Fruit fly (Drosophila melanogaster) whole organism, embryonic: Measurements from ENCODE around the gene Pgant2.

Experiments
- CG10959 ChIP-seq: fragments of 200-800 bp; sonication (Bioruptor generic); IDR thresholded peaks from 2 replicates; pipeline ENCODE4 v1.3.6; 2022; ENCODE audit warnings: missing biosample characterization, missing genetic modification characterization
- CG12236 ChIP-seq: fragments of 200-800 bp; sonication (Bioruptor generic); optimal IDR thresholded peaks from 2 replicates; lab custom pipeline; 2016; ENCODE audit warnings: missing biosample characterization, missing genetic modification characterization
- CG12659 ChIP-seq: fragments of 200-800 bp; sonication (Bioruptor generic); optimal IDR thresholded peaks from 3 replicates; lab custom pipeline; 2017; ENCODE audit warnings: mild to moderate bottlenecking, missing biosample characterization, missing genetic modification reagents, missing genetic modification characterization
- CG12769 ChIP-seq: fragments of 200-800 bp; sonication (Bioruptor generic); optimal IDR thresholded peaks from 2 replicates; lab custom pipeline; 2019; ENCODE audit warnings: missing biosample characterization, mild to moderate bottlenecking, missing genetic modification characterization, moderate library complexity
- CG12942 ChIP-seq: fragments of 200-800 bp; sonication (Bioruptor generic); optimal IDR thresholded peaks from 3 replicates; lab custom pipeline; 2016; ENCODE audit warnings: missing biosample characterization, missing genetic modification characterization
- CG14441 ChIP-seq: fragments of 200-800 bp; sonication (Bioruptor generic); IDR thresholded peaks from 2 replicates; pipeline ENCODE4 v1.3.6; 2022; ENCODE audit warnings: missing biosample characterization, missing genetic modification characterization
- CG17568 ChIP-seq: fragments of 200-800 bp; sonication (Bioruptor generic); optimal IDR thresholded peaks from 2 replicates; lab custom pipeline; 2018; ENCODE audit warnings: missing biosample characterization, mild to moderate bottlenecking, missing genetic modification characterization, moderate library complexity
- CG1792 ChIP-seq: fragments of 200-800 bp; sonication (Bioruptor generic); optimal IDR thresholded peaks from 2 replicates; lab custom pipeline; 2016; ENCODE audit warnings: missing biosample characterization, missing genetic modification characterization
- CG18599 ChIP-seq: fragments of 200-800 bp; sonication (Bioruptor generic); optimal IDR thresholded peaks from 3 replicates; lab custom pipeline; 2017; ENCODE audit warnings: missing biosample characterization, missing genetic modification characterization, mild to moderate bottlenecking, moderate library complexity, missing genetic modification reagents
- CG32532 ChIP-seq: fragments of 200-800 bp; sonication (Bioruptor generic); IDR thresholded peaks from 2 replicates; pipeline ENCODE4 v1.3.6; 2022; ENCODE audit warnings: missing biosample characterization, missing genetic modification characterization
- CG32772 ChIP-seq: fragments of 200-800 bp; sonication (Bioruptor generic); IDR thresholded peaks from 2 replicates; pipeline ENCODE4 v1.3.6; 2022; ENCODE audit warnings: missing biosample characterization, missing genetic modification characterization
- CG34224 ChIP-seq: fragments of 200-800 bp; sonication (Bioruptor generic); IDR thresholded peaks from 3 replicates; pipeline ENCODE4 v1.3.6; 2022; ENCODE audit warnings: missing biosample characterization, missing genetic modification characterization; ENCODE audit not compliant: partially characterized antibody
- CG34376 ChIP-seq: fragments of 200-800 bp; sonication (Bioruptor generic); optimal IDR thresholded peaks from 2 replicates; lab custom pipeline; 2018; ENCODE audit warnings: missing biosample characterization, mild to moderate bottlenecking, missing genetic modification characterization
- CG6689 ChIP-seq: fragments of 200-800 bp; sonication (Bioruptor generic); IDR thresholded peaks from 2 replicates; pipeline ENCODE4 v1.3.6; 2022; ENCODE audit warnings: missing biosample characterization, missing genetic modification characterization
- CG7372 ChIP-seq: fragments of 200-800 bp; sonication (Bioruptor generic); IDR thresholded peaks from 2 replicates; pipeline ENCODE4 v1.3.6; 2022; ENCODE audit warnings: missing biosample characterization, missing genetic modification characterization
- CG8290 ChIP-seq, 3 experiments: fragments of 200-800 bp; sonication (Bioruptor generic); optimal IDR thresholded peaks; 2 replicates each; lab custom pipeline; 2016 to 2019; ENCODE audit warnings: missing biosample characterization in 3 of 3, missing genetic modification characterization in 3 of 3, mild to moderate bottlenecking in 2 of 3, moderate library complexity in 1 of 3
- CG8388 ChIP-seq: fragments of 200-800 bp; sonication (Bioruptor generic); optimal IDR thresholded peaks from 2 replicates; lab custom pipeline; 2019; ENCODE audit warnings: missing biosample characterization, mild to moderate bottlenecking, missing genetic modification characterization, moderate library complexity
- CG8944 ChIP-seq: fragments of 200-800 bp; sonication (Bioruptor generic); optimal IDR thresholded peaks from 3 replicates; lab custom pipeline; 2016; ENCODE audit warnings: missing biosample characterization, missing genetic modification characterization
- Dbx ChIP-seq: fragments of 200-800 bp; sonication (Bioruptor generic); IDR thresholded peaks from 3 replicates; pipeline ENCODE4 v1.3.6; 2022; ENCODE audit warnings: missing biosample characterization, missing genetic modification characterization
- Eip74EF ChIP-seq, 2 experiments: fragments of 200-800 bp in 1 of 2; fragments of >200 bp in 1 of 2; sonication (Bioruptor generic) in 1 of 2; optimal IDR thresholded peaks; 2 replicates each; lab custom pipeline; 2017 to 2019; ENCODE audit warnings: missing biosample characterization in 2 of 2, missing genetic modification characterization in 2 of 2, mild to moderate bottlenecking in 1 of 2, moderate library complexity in 1 of 2
- Ets65A ChIP-seq: fragments of 200-800 bp; sonication (Bioruptor generic); peaks from one replicate; lab custom pipeline; 2016; ENCODE audit warnings: missing biosample characterization, missing genetic modification characterization
- GATAe ChIP-seq: fragments of 200-800 bp; sonication (Bioruptor generic); conservative IDR thresholded peaks from 2 replicates; pipeline ENCODE4 v1.3.6; 2022; ENCODE audit warnings: missing biosample characterization, missing genetic modification characterization
- HLH54F ChIP-seq: fragments of 200-800 bp; sonication (Bioruptor generic); optimal IDR thresholded peaks from 3 replicates; lab custom pipeline; 2016; ENCODE audit warnings: missing biosample characterization, missing genetic modification characterization
- Hsf ChIP-seq: fragments of 200-800 bp; sonication (Bioruptor generic); optimal IDR thresholded peaks from 3 replicates; lab custom pipeline; 2016; ENCODE audit warnings: missing biosample characterization, missing genetic modification characterization
- Meics ChIP-seq: fragments of 200-800 bp; sonication (Bioruptor generic); optimal IDR thresholded peaks from 2 replicates; lab custom pipeline; 2017; ENCODE audit warnings: missing biosample characterization, mild to moderate bottlenecking, missing genetic modification characterization
- Ptx1 ChIP-seq: fragments of 200-800 bp; sonication (Bioruptor generic); IDR thresholded peaks from 2 replicates; pipeline ENCODE4 v1.3.6; 2022; ENCODE audit warnings: missing biosample characterization, missing genetic modification characterization
- Scr ChIP-seq: fragments of 200-800 bp; sonication (Bioruptor generic); IDR thresholded peaks from 2 replicates; pipeline ENCODE4 v1.3.6; 2022; ENCODE audit warnings: missing biosample characterization, missing genetic modification characterization; ENCODE audit not compliant: partially characterized antibody
- Vsx1 ChIP-seq: fragments of 200-800 bp; sonication (Bioruptor generic); optimal IDR thresholded peaks from 2 replicates; lab custom pipeline; 2017; ENCODE audit warnings: missing biosample characterization, mild to moderate bottlenecking, missing genetic modification characterization, missing genetic modification reagents
- YL-1 ChIP-seq: fragments of 200-800 bp; sonication (Bioruptor generic); optimal IDR thresholded peaks from 3 replicates; lab custom pipeline; 2017; ENCODE audit warnings: missing biosample characterization, mild to moderate bottlenecking, missing genetic modification characterization
- amos ChIP-seq: fragments of 200-800 bp; sonication (Bioruptor generic); IDR thresholded peaks from 2 replicates; pipeline ENCODE4 v1.3.6; 2022; ENCODE audit warnings: missing biosample characterization, missing genetic modification characterization; ENCODE audit not compliant: partially characterized antibody
- az2 ChIP-seq: fragments of 200-800 bp; sonication (Bioruptor generic); optimal IDR thresholded peaks from 3 replicates; lab custom pipeline; 2016; ENCODE audit warnings: missing biosample characterization, missing genetic modification characterization
- bsh ChIP-seq, 2 experiments: fragments of 200-800 bp; sonication (Bioruptor generic); optimal IDR thresholded peaks; 2 replicates each; lab custom pipeline; 2017 to 2018; ENCODE audit warnings: mild to moderate bottlenecking in 2 of 2, missing biosample characterization in 2 of 2, missing genetic modification characterization in 2 of 2, moderate library complexity in 1 of 2
- chinmo ChIP-seq: fragments of 200-800 bp; sonication (Bioruptor generic); IDR thresholded peaks from 4 replicates; pipeline ENCODE4 v1.3.6; 2022; ENCODE audit warnings: missing biosample characterization, missing genetic modification characterization; ENCODE audit not compliant: partially characterized antibody
- ci ChIP-seq: fragments of 200-800 bp; sonication (Bioruptor generic); IDR thresholded peaks from 3 replicates; pipeline ENCODE4 v1.3.6; 2022; ENCODE audit warnings: missing biosample characterization, missing genetic modification characterization
- crol ChIP-seq: fragments of 200-800 bp; sonication (Bioruptor generic); IDR thresholded peaks from 2 replicates; pipeline ENCODE4 v1.3.6; 2022; ENCODE audit warnings: missing biosample characterization, missing genetic modification characterization
- dimm ChIP-seq: fragments of 200-800 bp; sonication (Bioruptor generic); IDR thresholded peaks from 2 replicates; pipeline ENCODE4 v1.3.6; 2022; ENCODE audit warnings: missing biosample characterization, missing genetic modification characterization
- ems ChIP-seq: fragments of 200-800 bp; sonication (Bioruptor generic); optimal IDR thresholded peaks from 3 replicates; lab custom pipeline; 2016; ENCODE audit warnings: missing biosample characterization, missing genetic modification characterization
- her ChIP-seq: fragments of 200-800 bp; sonication (Bioruptor generic); optimal IDR thresholded peaks from 2 replicates; lab custom pipeline; 2016; ENCODE audit warnings: missing biosample characterization, missing genetic modification characterization
- hkb ChIP-seq, 2 experiments: fragments of 200-800 bp in 1 of 2; fragments of >200 bp in 1 of 2; sonication (Bioruptor generic) in 1 of 2; IDR thresholded peaks in 1 of 2; optimal IDR thresholded peaks in 1 of 2; 2 replicates each; pipeline versions ENCODE4 v1.3.6 to Lab custom; 2017 to 2022; ENCODE audit warnings: missing biosample characterization in 1 of 2, missing genetic modification characterization in 1 of 2
- klu ChIP-seq: fragments of 200-800 bp; sonication (Bioruptor generic); IDR thresholded peaks from 2 replicates; pipeline ENCODE4 v1.3.6; 2022; ENCODE audit warnings: missing biosample characterization, missing genetic modification characterization
- mirr ChIP-seq: fragments of 200-800 bp; sonication (Bioruptor generic); optimal IDR thresholded peaks from 3 replicates; lab custom pipeline; 2018; ENCODE audit warnings: missing biosample characterization, mild to moderate bottlenecking, missing genetic modification characterization
- onecut ChIP-seq: fragments of 200-800 bp; sonication (Bioruptor generic); IDR thresholded peaks from 2 replicates; pipeline ENCODE4 v1.3.6; 2022; ENCODE audit warnings: missing biosample characterization, missing genetic modification characterization
- sd ChIP-seq: fragments of 200-800 bp; sonication (Bioruptor generic); optimal IDR thresholded peaks from 3 replicates; lab custom pipeline; 2018; ENCODE audit warnings: missing biosample characterization, mild to moderate bottlenecking, missing genetic modification characterization, moderate library complexity
- slbo ChIP-seq: fragments of 200-800 bp; sonication (Bioruptor generic); IDR thresholded peaks from 2 replicates; pipeline ENCODE4 v1.3.6; 2022; ENCODE audit warnings: missing biosample characterization, missing genetic modification characterization
- sna ChIP-seq: fragments of 200-800 bp; sonication (Bioruptor generic); IDR thresholded peaks from 2 replicates; pipeline ENCODE4 v1.3.6; 2022; ENCODE audit warnings: missing biosample characterization, missing genetic modification characterization; ENCODE audit not compliant: partially characterized antibody

The Pgant2 gene

DNA sequence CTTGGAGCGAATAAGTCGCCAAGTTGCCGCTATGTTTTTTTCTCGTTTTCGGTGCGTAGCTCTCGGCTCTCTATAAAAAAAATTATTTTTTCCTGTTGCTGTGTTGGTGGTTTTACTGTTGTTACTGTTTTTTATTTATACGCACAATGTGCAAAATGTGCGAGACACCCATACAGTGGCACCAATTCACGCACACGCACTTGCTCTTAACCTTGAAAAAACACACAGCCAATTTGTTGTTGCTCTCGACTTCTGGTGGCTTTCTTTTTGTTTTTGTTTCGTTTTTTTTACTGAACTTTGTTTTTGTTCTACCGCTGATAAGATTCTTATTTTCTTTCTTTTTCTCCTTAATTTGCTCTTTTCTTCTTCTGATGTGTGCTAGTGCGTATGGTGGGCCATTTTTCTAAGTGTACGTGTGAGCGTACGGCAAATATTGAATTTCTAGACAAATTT, 70.3 kb downstream of the Pgant2 start (continued):
- TF ChIP-seq CG1792 (GFP tag; lab: Kevin White, UChicago): peak; percentile 3
- peak; percentile 14 for TF ChIP-seq her (GFP tag; lab: Kevin White, UChicago)
- peak; percentile 20 for TF ChIP-seq HLH54F (GFP tag; lab: Kevin White, UChicago)
- TF ChIP-seq CG34376: peak; percentile 1
- peak; percentile 28 for TF ChIP-seq sd
- TF ChIP-seq CG8944 (GFP tag; lab: Kevin White, UChicago): peak; percentile 0
- peak; percentile 19 for TF ChIP-seq Meics (GFP tag; lab: Kevin White, UChicago)
- TF ChIP-seq CG32772: 0 out of 2 replicates have a peak, but pooled peaks have one; percentile 9
- TF ChIP-seq sna (GFP tag; lab: Robert Waterston, UW): no peak
- peak; percentile 55 for TF ChIP-seq Ets65A
- TF ChIP-seq CG14441 (GFP tag; lab: Robert Waterston, UW): 0 out of 2 replicates have a peak, but pooled peaks have one; percentile 46
- peak in 1 of 2 experiments; percentile 76 for TF ChIP-seq bsh (GFP tag; optimal IDR thresholded peaks at IDR 0.05; lab: Kevin White, UChicago)
- peak; percentile 59 for TF ChIP-seq CG32532
- TF ChIP-seq YL-1 (GFP tag; lab: Kevin White, UChicago): no peak

DNA sequence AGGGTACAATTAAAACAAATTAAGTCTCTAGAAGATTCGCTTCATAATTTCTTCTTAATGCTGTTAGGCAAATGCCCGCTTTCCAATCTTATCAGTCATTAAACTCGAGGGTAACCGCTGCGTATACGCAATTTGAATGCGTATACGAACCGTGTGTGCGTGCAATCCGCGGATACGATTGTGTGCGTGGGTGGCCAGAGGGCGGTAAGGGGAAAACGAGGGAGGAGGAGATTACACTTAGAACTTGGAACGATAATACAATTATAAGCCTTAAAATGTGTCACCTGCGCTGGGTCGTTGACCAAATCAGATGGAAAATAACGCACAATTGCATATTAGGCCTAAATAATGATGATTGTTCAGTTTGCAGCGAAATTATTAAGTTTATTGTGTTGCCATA, 70.7 kb downstream of the Pgant2 start:
- TF ChIP-seq hkb (optimal IDR thresholded peaks at IDR 0.05; lab: Kevin White, UChicago) (no peak), hkb (GFP tag; IDR thresholded peaks at IDR 0.05; lab: Robert Waterston, UW) (0 out of 2 replicates have a peak, but pooled peaks have one; percentile 11), ci (GFP tag; lab: Robert Waterston, UW) (peak; percentile 28; the same call in 1 of the 3 replicates), klu (peak; percentile 28; the same call in 1 of the 2 replicates), GATAe (GFP tag; lab: Robert Waterston, UW) (peak; percentile 54; the same call in 1 of the 2 replicates), Ptx1 (GFP tag; lab: Robert Waterston, UW) (0 out of 2 replicates have a peak, but pooled peaks have one; percentile 5), Dbx (0 out of 3 replicates have a peak, but pooled peaks have one; percentile 13), CG32532 (peak; percentile 38; the same call in 1 of the 2 replicates), CG8290 (GFP tag; optimal IDR thresholded peaks at IDR 0.05; lab: Kevin White, UChicago) (no peak), CG8290 (tag; optimal IDR thresholded peaks at IDR 0.05; lab: Kevin White, UChicago) (no peak), mirr (GFP tag; lab: Kevin White, UChicago) (peak; percentile 11), slbo (peak; percentile 28; the same call in 1 of the 2 replicates), chinmo (GFP tag; lab: Robert Waterston, UW) (0 out of 4 replicates have a peak, but pooled peaks have one; percentile 49), ems (no peak), CG7372 (GFP tag; lab: Robert Waterston, UW) (peak; percentile 88), Hsf (GFP tag; lab: Kevin White, UChicago) (no peak), CG12769 (tag; lab: Kevin White, UChicago) (peak; percentile 29), CG12942 (no peak), onecut (no peak), crol (peak; percentile 74), Ets65A (peak; percentile 92), Eip74EF (GFP tag; optimal IDR thresholded peaks at IDR 0.05; lab: Kevin White, UChicago) (no peak), CG6689 (GFP tag; lab: Robert Waterston, UW) (0 out of 2 replicates have a peak, but pooled peaks have one; percentile 3)

DNA sequence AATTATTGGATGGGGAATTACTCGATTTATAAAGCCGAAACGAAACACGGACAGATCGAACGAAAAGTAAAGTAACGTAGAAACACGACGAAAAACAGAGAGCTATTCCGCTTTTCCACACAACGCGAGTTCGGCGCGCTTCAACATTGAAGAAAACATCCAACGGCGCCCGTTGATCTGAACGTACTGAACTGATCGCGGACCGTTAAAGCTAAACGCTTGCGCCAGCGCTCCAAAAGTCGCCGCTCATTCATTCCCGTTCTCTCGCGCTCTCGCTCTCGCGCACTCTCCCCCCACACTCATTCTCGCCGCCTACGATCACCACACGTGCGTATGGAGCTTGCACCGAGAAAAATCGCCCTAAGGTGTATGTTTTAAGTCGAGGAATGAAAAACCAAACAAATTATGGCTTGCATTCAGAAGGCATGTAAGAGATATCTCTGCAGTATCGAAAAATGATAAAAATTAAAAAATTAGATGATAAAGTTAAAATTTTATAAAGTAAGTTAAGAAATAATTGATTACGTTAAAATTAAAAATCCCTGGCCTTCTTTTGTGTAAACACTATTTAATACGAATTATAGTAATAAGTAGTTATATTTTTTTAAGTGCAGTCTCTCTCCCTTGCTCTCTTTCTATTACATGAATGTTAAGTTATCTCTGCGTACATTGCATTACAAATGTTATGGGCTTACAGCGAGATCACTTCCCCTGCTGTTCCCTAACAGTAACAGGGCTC, 71.7 kb downstream of the Pgant2 start, which contains the start of gene E23:
E23 (minus strand) TSS at position 188 of the 739 bp plus-strand sequence.
- TF ChIP-seq CG10959 (GFP tag; lab: Robert Waterston, UW): peak; percentile 95
- TF ChIP-seq CG12659 (GFP tag; lab: Kevin White, UChicago): peak; percentile 99
- TF ChIP-seq CG12236 (GFP tag; lab: Kevin White, UChicago): peak; percentile 78
- peak; percentile 98 for TF ChIP-seq CG18599 (GFP tag; lab: Kevin White, UChicago)
- TF ChIP-seq Vsx1 (GFP tag; lab: Kevin White, UChicago): peak; percentile 97
- TF ChIP-seq Scr (GFP tag; lab: Robert Waterston, UW): no peak
- peak; percentile 93 for TF ChIP-seq dimm (GFP tag; lab: Robert Waterston, UW)
- peak; percentile 58; the same call in 1 of the 2 replicates for TF ChIP-seq amos
- peak; percentile 52; the same call in 2 of the 3 replicates for TF ChIP-seq CG34224 (GFP tag; lab: Robert Waterston, UW)
- peak; percentile 99 for TF ChIP-seq az2 (GFP tag; lab: Kevin White, UChicago)
- peak; percentile 99 for TF ChIP-seq CG8388 (GFP tag; lab: Kevin White, UChicago)
- peak; percentile 96 for TF ChIP-seq CG34376
- TF ChIP-seq CG32772: peak; percentile 97
- TF ChIP-seq CG17568 (GFP tag; lab: Kevin White, UChicago): peak; percentile 98
